Worm (Caenorhabditis elegans) whole organism, mixed stage, embryonic: ENCODE results near the gene C49H3.4.

Source experiments
- ceh-43 ChIP-seq: fragments of 200-800 bp; sonication (Bioruptor generic); optimal IDR thresholded peaks from 2 replicates; lab custom pipeline; 2018; ENCODE audit warnings: mild to moderate bottlenecking, missing genetic modification characterization, moderate library complexity, missing compliant biosample characterization
- mab-5 ChIP-seq: fragments of 150-350 bp; optimal IDR thresholded peaks from 2 replicates; lab custom pipeline; 2014; ENCODE audit warnings: missing biosample characterization, missing genetic modification characterization
- nhr-237 ChIP-seq: fragments of 150-350 bp; optimal IDR thresholded peaks from 2 replicates; lab custom pipeline; 2014; ENCODE audit warnings: missing biosample characterization, missing genetic modification characterization
- pha-4 ChIP-seq: fragments of 150-350 bp; optimal IDR thresholded peaks from 2 replicates; lab custom pipeline; 2018; ENCODE audit warnings: missing biosample characterization, missing genetic modification reagents, missing genetic modification characterization
- snpc-4 ChIP-seq: fragments of 150-350 bp; optimal IDR thresholded peaks from 2 replicates; lab custom pipeline; 2014; ENCODE audit warnings: missing biosample characterization, missing genetic modification characterization
- unc-39 ChIP-seq: fragments of 150-350 bp; optimal IDR thresholded peaks from 2 replicates; lab custom pipeline; 2014; ENCODE audit warnings: missing biosample characterization, missing genetic modification characterization
- unc-62 ChIP-seq: fragments of 150-350 bp; optimal IDR thresholded peaks from 2 replicates; lab custom pipeline; 2014; ENCODE audit warnings: missing biosample characterization, missing genetic modification reagents, missing genetic modification characterization
- ztf-11 ChIP-seq: fragments of 150-350 bp; optimal IDR thresholded peaks from 2 replicates; lab custom pipeline; 2014; ENCODE audit warnings: missing biosample characterization, missing genetic modification characterization

- TF ChIP-seq unc-39 (no peak), unc-62 (GFP tag; lab: Kevin White, UChicago) (no peak), pha-4 (no peak), ztf-11 (tag; lab: Kevin White, UChicago) (no peak), mab-5 (tag; lab: Kevin White, UChicago) (no peak), ceh-43 (GFP tag; lab: Kevin White, UChicago) (no peak), snpc-4 (no peak), nhr-237 (tag; lab: Kevin White, UChicago) (no peak)
Observed at ce11 chrIV:7877255-7877654, 37.8 kb upstream of the C49H3.4 start.
